Worm (Caenorhabditis elegans): ENCODE measurements around the gene arrd-10.

DNA sequence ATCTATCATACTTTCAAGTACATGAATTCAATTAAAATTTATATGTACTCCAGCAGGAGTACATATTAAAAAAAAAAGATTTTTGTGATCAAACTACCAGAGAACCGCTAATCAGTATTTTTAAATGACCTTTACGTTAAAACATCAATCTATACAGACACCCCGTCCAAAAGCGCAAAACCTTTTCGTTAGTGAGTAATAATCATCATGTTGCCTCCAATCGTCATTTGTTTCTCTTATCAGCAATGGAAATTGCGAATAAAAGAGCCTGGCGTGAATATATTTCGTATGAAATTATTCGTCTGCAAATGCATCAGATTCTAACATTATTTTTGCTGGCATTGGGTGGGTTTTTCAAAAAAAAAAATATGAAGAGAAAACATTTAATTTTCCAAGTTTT lies 35.7 kb upstream of the arrd-10 start, which contains the start of gene clec-66:
- no peak for TF ChIP-seq nhr-76 (tag; optimal IDR thresholded peaks at IDR 0.05)
- TF ChIP-seq blmp-1 (tag; optimal IDR thresholded peaks at IDR 0.05) = no peak
- TF ChIP-seq elt-3 (tag; optimal IDR thresholded peaks at IDR 0.05) = no peak
- no peak for TF ChIP-seq mep-1 (tag; optimal IDR thresholded peaks at IDR 0.05)
- no peak for TF ChIP-seq snpc-4 (tag; optimal IDR thresholded peaks at IDR 0.05)
- TF ChIP-seq ztf-11 (tag; optimal IDR thresholded peaks at IDR 0.05) = no peak
- no peak for TF ChIP-seq ces-1 (GFP tag; optimal IDR thresholded peaks at IDR 0.05)
- TF ChIP-seq unc-39 (tag; optimal IDR thresholded peaks at IDR 0.05) = no peak
- TF ChIP-seq bed-3 (GFP tag; optimal IDR thresholded peaks at IDR 0.05) = no peak
- no peak for TF ChIP-seq lin-13 (tag; optimal IDR thresholded peaks at IDR 0.05)
- TF ChIP-seq pha-4 (tag; optimal IDR thresholded peaks at IDR 0.05) = no peak
- no peak for TF ChIP-seq sem-2 (GFP tag; optimal IDR thresholded peaks at IDR 0.05)
